Fruit fly (Drosophila melanogaster) whole organism, prepupa: ENCODE measurements around the gene CG10591.

Experiments used
- CG10631 ChIP-seq: fragments of 200-800 bp; sonication (Bioruptor generic); optimal IDR thresholded peaks from 2 replicates; lab custom pipeline; 2016; ENCODE audit warnings: missing biosample characterization, missing genetic modification characterization
- CG10669 ChIP-seq: fragments of 200-800 bp; sonication (Bioruptor generic); optimal IDR thresholded peaks from 3 replicates; lab custom pipeline; 2018; ENCODE audit warnings: missing biosample characterization, mild to moderate bottlenecking, missing genetic modification characterization, moderate library complexity
- CG11902 ChIP-seq: fragments of 200-800 bp; sonication (Bioruptor generic); optimal IDR thresholded peaks from 3 replicates; lab custom pipeline; 2016; ENCODE audit warnings: missing biosample characterization, missing genetic modification characterization
- CG15336 ChIP-seq: fragments of 200-800 bp; sonication (Bioruptor generic); IDR thresholded peaks from 2 replicates; pipeline ENCODE4 v1.3.6; 2022; ENCODE audit warnings: missing biosample characterization, missing genetic modification characterization
- CG16779 ChIP-seq: fragments of 200-800 bp; sonication (Bioruptor generic); optimal IDR thresholded peaks from 3 replicates; lab custom pipeline; 2017; ENCODE audit warnings: missing biosample characterization, mild to moderate bottlenecking, missing genetic modification characterization
- CG31627 ChIP-seq: fragments of 200-800 bp; sonication (Bioruptor generic); optimal IDR thresholded peaks from 3 replicates; lab custom pipeline; 2016; ENCODE audit warnings: missing biosample characterization, missing genetic modification characterization
- CG32006 ChIP-seq: fragments of 200-800 bp; sonication (Bioruptor generic); optimal IDR thresholded peaks from 3 replicates; lab custom pipeline; 2017; ENCODE audit warnings: missing biosample characterization, mild to moderate bottlenecking, missing genetic modification characterization
- CG34406 ChIP-seq: fragments of 200-800 bp; sonication (Bioruptor generic); optimal IDR thresholded peaks from 3 replicates; lab custom pipeline; 2016; ENCODE audit warnings: missing biosample characterization, missing genetic modification characterization
- CG3919 ChIP-seq: fragments of 200-800 bp; sonication (Bioruptor generic); optimal IDR thresholded peaks from 3 replicates; lab custom pipeline; 2016; ENCODE audit warnings: missing biosample characterization, missing genetic modification characterization
- CG4318 ChIP-seq: fragments of 200-800 bp; sonication (Bioruptor generic); optimal IDR thresholded peaks from 3 replicates; lab custom pipeline; 2017; ENCODE audit warnings: missing biosample characterization, mild to moderate bottlenecking, missing genetic modification characterization
- CG6163 ChIP-seq: fragments of 200-800 bp; sonication (Bioruptor generic); IDR thresholded peaks from 3 replicates; pipeline ENCODE4 v1.3.6; 2022; ENCODE audit warnings: missing biosample characterization, missing genetic modification characterization
- CG6276 ChIP-seq: fragments of 200-800 bp; sonication (Bioruptor generic); optimal IDR thresholded peaks from 2 replicates; lab custom pipeline; 2017; ENCODE audit warnings: missing biosample characterization, mild to moderate bottlenecking, missing genetic modification characterization
- CG6792 ChIP-seq: fragments of 200-800 bp; sonication (Bioruptor generic); optimal IDR thresholded peaks from 3 replicates; lab custom pipeline; 2016; ENCODE audit warnings: missing biosample characterization, missing genetic modification characterization
- CG6808 ChIP-seq: fragments of 200-800 bp; sonication (Bioruptor generic); optimal IDR thresholded peaks from 3 replicates; lab custom pipeline; 2017; ENCODE audit warnings: missing biosample characterization, missing genetic modification characterization, mild to moderate bottlenecking, moderate library complexity, missing genetic modification reagents
- CG7368 ChIP-seq: fragments of 200-800 bp; sonication (Bioruptor generic); optimal IDR thresholded peaks from 3 replicates; lab custom pipeline; 2016; ENCODE audit warnings: missing biosample characterization, missing genetic modification characterization
- CG8119 ChIP-seq: fragments of 200-800 bp; sonication (Bioruptor generic); IDR thresholded peaks from 3 replicates; pipeline ENCODE4 v1.3.6; 2022; ENCODE audit warnings: missing biosample characterization, missing genetic modification characterization
- CG8632 ChIP-seq: fragments of 200-800 bp; sonication (Bioruptor generic); optimal IDR thresholded peaks from 3 replicates; lab custom pipeline; 2016; ENCODE audit warnings: missing biosample characterization, missing genetic modification characterization
- Eip75B ChIP-seq: fragments of 200-800 bp; sonication (Bioruptor generic); optimal IDR thresholded peaks from 3 replicates; lab custom pipeline; 2016; ENCODE audit warnings: missing biosample characterization, missing genetic modification characterization
- Eip78C ChIP-seq: fragments of 200-800 bp; sonication (Bioruptor generic); peaks from one replicate; lab custom pipeline; 2016; ENCODE audit warnings: missing biosample characterization, missing genetic modification characterization
- Eip93F ChIP-seq: fragments of 200-800 bp; sonication (Bioruptor generic); optimal IDR thresholded peaks from 2 replicates; lab custom pipeline; 2016; ENCODE audit warnings: missing biosample characterization, mild to moderate bottlenecking, missing genetic modification characterization
- Ets21C ChIP-seq: fragments of 200-800 bp; sonication (Bioruptor generic); optimal IDR thresholded peaks from 3 replicates; lab custom pipeline; 2016; ENCODE audit warnings: missing biosample characterization, missing genetic modification characterization
- Hr38 ChIP-seq: sonication (Bioruptor generic); optimal IDR thresholded peaks from 2 replicates; lab custom pipeline; 2016; ENCODE audit warnings: missing biosample characterization, missing genetic modification characterization
- Hr39 ChIP-seq: fragments of 200-800 bp; sonication (Bioruptor generic); optimal IDR thresholded peaks from 2 replicates; lab custom pipeline; 2016; ENCODE audit warnings: missing biosample characterization, missing genetic modification characterization
- Hr4 ChIP-seq: fragments of 200-800 bp; sonication (Bioruptor generic); optimal IDR thresholded peaks from 3 replicates; lab custom pipeline; 2016; ENCODE audit warnings: missing biosample characterization, missing genetic modification characterization
- Met ChIP-seq: fragments of 200-800 bp; sonication (Bioruptor generic); optimal IDR thresholded peaks from 3 replicates; lab custom pipeline; 2016; ENCODE audit warnings: missing biosample characterization, missing genetic modification characterization
- OdsH ChIP-seq: fragments of 200-800 bp; sonication (Bioruptor generic); optimal IDR thresholded peaks from 3 replicates; lab custom pipeline; 2016; ENCODE audit warnings: missing biosample characterization, missing genetic modification characterization
- Smox ChIP-seq: fragments of 200-800 bp; sonication (Bioruptor generic); optimal IDR thresholded peaks from 3 replicates; lab custom pipeline; 2016; ENCODE audit warnings: missing biosample characterization, missing genetic modification characterization
- Sox102F ChIP-seq: fragments of 200-800 bp; sonication (Bioruptor generic); optimal IDR thresholded peaks from 2 replicates; lab custom pipeline; 2016; ENCODE audit warnings: missing biosample characterization, mild to moderate bottlenecking, missing genetic modification characterization
- Sox14 ChIP-seq: fragments of 200-800 bp; sonication (Bioruptor generic); optimal IDR thresholded peaks from 3 replicates; lab custom pipeline; 2016; ENCODE audit warnings: missing biosample characterization, missing genetic modification characterization
- achi ChIP-seq: fragments of 200-800 bp; sonication (Bioruptor generic); optimal IDR thresholded peaks from 3 replicates; lab custom pipeline; 2016; ENCODE audit warnings: missing biosample characterization, missing genetic modification characterization
- acj6 ChIP-seq: fragments of 200-800 bp; sonication (Bioruptor generic); optimal IDR thresholded peaks from 3 replicates; lab custom pipeline; 2016; ENCODE audit warnings: missing biosample characterization, missing genetic modification characterization
- cyc ChIP-seq: fragments of 200-800 bp; sonication (Bioruptor generic); optimal IDR thresholded peaks from 3 replicates; lab custom pipeline; 2016; ENCODE audit warnings: missing biosample characterization, missing genetic modification characterization
- dac ChIP-seq: fragments of 200-800 bp; sonication (Bioruptor generic); optimal IDR thresholded peaks from 2 replicates; lab custom pipeline; 2017; ENCODE audit warnings: missing biosample characterization, mild to moderate bottlenecking, missing genetic modification characterization
- dsx ChIP-seq: fragments of 200-800 bp; optimal IDR thresholded peaks from 3 replicates; lab custom pipeline; 2019; ENCODE audit warnings: missing biosample characterization, mild to moderate bottlenecking, missing genetic modification characterization, moderate library complexity; ENCODE audit not compliant: poor library complexity, severe bottlenecking
- eg ChIP-seq: fragments of 200-800 bp; sonication (Bioruptor generic); IDR thresholded peaks from 3 replicates; pipeline ENCODE4 v1.3.6; 2022; ENCODE audit warnings: missing biosample characterization, missing genetic modification characterization
- esn ChIP-seq: fragments of 200-800 bp; sonication (Bioruptor generic); optimal IDR thresholded peaks from 2 replicates; lab custom pipeline; 2016; ENCODE audit warnings: missing biosample characterization, mild to moderate bottlenecking, missing genetic modification characterization, moderate library complexity
- fd59A ChIP-seq: fragments of 200-800 bp; sonication (Bioruptor generic); optimal IDR thresholded peaks from 2 replicates; lab custom pipeline; 2017; ENCODE audit warnings: missing biosample characterization, mild to moderate bottlenecking, missing genetic modification characterization, missing genetic modification reagents
- fd85E ChIP-seq: fragments of 200-800 bp; sonication (Bioruptor generic); optimal IDR thresholded peaks from 3 replicates; lab custom pipeline; 2016; ENCODE audit warnings: missing biosample characterization, missing genetic modification characterization
- fkh ChIP-seq: fragments of 200-800 bp; sonication (Bioruptor generic); optimal IDR thresholded peaks from 3 replicates; lab custom pipeline; 2017; ENCODE audit warnings: missing biosample characterization, mild to moderate bottlenecking, missing genetic modification characterization, moderate library complexity
- lz ChIP-seq: fragments of 200-800 bp; sonication (Bioruptor generic); optimal IDR thresholded peaks from 3 replicates; lab custom pipeline; 2016; ENCODE audit warnings: missing biosample characterization, missing genetic modification characterization
- net ChIP-seq: fragments of 200-800 bp; sonication (Bioruptor generic); optimal IDR thresholded peaks from 3 replicates; lab custom pipeline; 2016; ENCODE audit warnings: missing biosample characterization, missing genetic modification characterization
- pdm3 ChIP-seq: fragments of 200-800 bp; sonication (Bioruptor generic); optimal IDR thresholded peaks from 3 replicates; lab custom pipeline; 2016; ENCODE audit warnings: missing biosample characterization, missing genetic modification characterization
- salr ChIP-seq, 2 experiments: fragments of 200-800 bp; sonication (Bioruptor generic); optimal IDR thresholded peaks; 3 replicates each; lab custom pipeline; 2016 to 2018; ENCODE audit warnings: missing biosample characterization in 2 of 2, missing genetic modification characterization in 2 of 2, mild to moderate bottlenecking in 1 of 2
- spab ChIP-seq: fragments of 200-800 bp; sonication (Bioruptor generic); optimal IDR thresholded peaks from 2 replicates; lab custom pipeline; 2017; ENCODE audit warnings: missing biosample characterization, mild to moderate bottlenecking, missing genetic modification characterization, missing genetic modification reagents
- ss ChIP-seq, 2 experiments: fragments of 200-800 bp; sonication (Bioruptor generic); optimal IDR thresholded peaks; 2 replicates in 1 of 2; 3 replicates in 1 of 2; lab custom pipeline; 2017 to 2018; ENCODE audit warnings: mild to moderate bottlenecking in 2 of 2, missing biosample characterization in 2 of 2, missing genetic modification characterization in 2 of 2, moderate library complexity in 1 of 2
- svp ChIP-seq: fragments of 200-800 bp; sonication (Bioruptor generic); peaks from one replicate; lab custom pipeline; 2016; ENCODE audit warnings: missing biosample characterization, missing genetic modification characterization
- topi ChIP-seq: fragments of 200-800 bp; sonication (Bioruptor generic); optimal IDR thresholded peaks from 3 replicates; lab custom pipeline; 2016; ENCODE audit warnings: missing biosample characterization, missing genetic modification characterization
- vri ChIP-seq: fragments of 200-800 bp; sonication (Bioruptor generic); optimal IDR thresholded peaks from 3 replicates; lab custom pipeline; 2016; ENCODE audit warnings: missing biosample characterization, mild to moderate bottlenecking, missing genetic modification characterization

CG10591 gene

DNA sequence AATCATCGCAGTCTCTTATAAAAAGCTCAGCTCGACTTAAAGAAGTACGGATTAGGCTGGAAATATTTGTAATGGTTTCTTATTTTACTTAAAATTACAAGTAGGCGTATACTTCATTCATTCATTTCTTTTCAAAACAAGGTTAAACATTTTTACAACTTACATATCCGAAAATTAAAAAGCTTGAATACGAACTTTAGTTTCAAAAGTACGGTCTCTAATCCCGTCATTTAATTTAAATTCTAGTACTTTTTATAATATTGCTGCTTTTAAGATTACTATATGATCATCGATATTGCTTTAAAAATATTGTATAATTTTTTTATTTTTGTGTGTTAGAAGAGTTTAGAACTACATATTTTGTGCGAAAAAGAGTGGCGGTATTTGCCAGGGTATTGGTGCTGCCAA, 30.7 kb upstream of the CG10591 start:
- TF ChIP-seq CG3919 (GFP tag; lab: Kevin White, UChicago) (peak; percentile 4), pdm3 (peak; percentile 33), achi (GFP tag; lab: Kevin White, UChicago) (peak; percentile 33), CG6276 (GFP tag; lab: Kevin White, UChicago) (peak; percentile 8), acj6 (peak; percentile 37), Ets21C (GFP tag; lab: Kevin White, UChicago) (peak; percentile 46), CG6808 (GFP tag; lab: Kevin White, UChicago) (no peak), svp (peak; percentile 95), CG11902 (GFP tag; lab: Kevin White, UChicago) (no peak), Hr39 (peak; percentile 64), Eip93F (GFP tag; lab: Kevin White, UChicago) (no peak), OdsH (GFP tag; lab: Kevin White, UChicago) (peak; percentile 29), CG8119 (GFP tag; lab: Robert Waterston, UW) (peak; percentile 38; the same call in 1 of the 3 replicates), fkh (GFP tag; lab: Kevin White, UChicago) (no peak), fd59A (GFP tag; lab: Kevin White, UChicago) (no peak), Hr38 (no peak), CG31627 (peak; percentile 65), spab (GFP tag; lab: Kevin White, UChicago) (no peak), salr (GFP tag; optimal IDR thresholded peaks at IDR 0.05; lab: Kevin White, UChicago) (peak in 1 of 2 experiments; percentile 62), cyc (GFP tag; lab: Kevin White, UChicago) (peak; percentile 46), Eip78C (GFP tag; lab: Kevin White, UChicago) (peak; percentile 95), CG7368 (GFP tag; lab: Kevin White, UChicago) (no peak), esn (peak; percentile 81), CG15336 (GFP tag; lab: Robert Waterston, UW) (no peak; the same call in 1 of the 2 replicates), CG10631 (GFP tag; lab: Kevin White, UChicago) (peak; percentile 53), CG10669 (GFP tag; lab: Kevin White, UChicago) (no peak), ss (GFP tag; optimal IDR thresholded peaks at IDR 0.05; lab: Kevin White, UChicago) (no peak), Sox102F (GFP tag; lab: Kevin White, UChicago) (peak; percentile 47), Sox14 (GFP tag; lab: Kevin White, UChicago) (peak; percentile 60), Smox (peak; percentile 62), lz (peak; percentile 74), dsx (GFP tag; lab: Kevin White, UChicago) (no peak), Hr4 (GFP tag; lab: Kevin White, UChicago) (peak; percentile 13), Eip75B (GFP tag; lab: Kevin White, UChicago) (peak; percentile 64), CG32006 (peak; percentile 64), CG8632 (GFP tag; lab: Kevin White, UChicago) (no peak), CG6792 (GFP tag; lab: Kevin White, UChicago) (peak; percentile 13), net (GFP tag; lab: Kevin White, UChicago) (no peak), Met (peak; percentile 61), fd85E (GFP tag; lab: Kevin White, UChicago) (no peak), topi (GFP tag; lab: Kevin White, UChicago) (peak; percentile 84), CG16779 (tag; lab: Kevin White, UChicago) (no peak), CG4318 (GFP tag; lab: Kevin White, UChicago) (peak; percentile 29), CG34406 (GFP tag; lab: Kevin White, UChicago) (peak; percentile 12), CG6163 (GFP tag; lab: Robert Waterston, UW) (peak; percentile 47; the same call in 1 of the 3 replicates), vri (GFP tag; lab: Kevin White, UChicago) (no peak), eg (no peak), dac (GFP tag; lab: Kevin White, UChicago) (no peak)
